Worm (Caenorhabditis elegans): ENCODE results near the gene C33G3.5.

ce11 chrX:14108245-14108644 lies 29.8 kb upstream of the C33G3.5 start, which contains the start of gene F16B12.7:
- TF ChIP-seq tbx-11 (GFP tag; IDR thresholded peaks at IDR 0.05), result no peak
- no peak for TF ChIP-seq ama-1 (optimal IDR thresholded peaks at IDR 0.05)
- no peak for TF ChIP-seq hnd-1 (tag; optimal IDR thresholded peaks at IDR 0.05)
- no peak for TF ChIP-seq tra-4 (tag; optimal IDR thresholded peaks at IDR 0.05)
